Fruit fly (Drosophila melanogaster) whole organism, embryonic: ENCODE measurements around the gene CG8301.

Experiments used
- B-H2 ChIP-seq: fragments of 200-800 bp; sonication (Bioruptor generic); optimal IDR thresholded peaks from 2 replicates; lab custom pipeline; 2018; ENCODE audit warnings: missing biosample characterization, mild to moderate bottlenecking, missing genetic modification characterization
- CG10321 ChIP-seq: fragments of 200-800 bp; sonication (Bioruptor generic); IDR thresholded peaks from 2 replicates; pipeline ENCODE4 v1.3.6; 2022; ENCODE audit warnings: missing biosample characterization, missing genetic modification characterization
- CG10654 ChIP-seq: fragments of 200-800 bp; sonication (Bioruptor generic); optimal IDR thresholded peaks from 2 replicates; lab custom pipeline; 2016; ENCODE audit warnings: missing biosample characterization, missing genetic modification characterization
- CG12299 ChIP-seq: fragments of 200-800 bp; sonication (Bioruptor generic); optimal IDR thresholded peaks from 2 replicates; lab custom pipeline; 2018; ENCODE audit warnings: missing biosample characterization, mild to moderate bottlenecking, missing genetic modification characterization
- CG13287 ChIP-seq: fragments of 200-800 bp; sonication (Bioruptor generic); IDR thresholded peaks from 2 replicates; pipeline ENCODE4 v1.3.6; 2022; ENCODE audit warnings: missing biosample characterization, missing genetic modification characterization; ENCODE audit not compliant: partially characterized antibody
- CG15011 ChIP-seq: fragments of 200-800 bp; sonication (Bioruptor generic); optimal IDR thresholded peaks from 3 replicates; lab custom pipeline; 2018; ENCODE audit warnings: missing biosample characterization, mild to moderate bottlenecking, missing genetic modification characterization
- CG15601 ChIP-seq: fragments of 200-800 bp; sonication (Bioruptor generic); optimal IDR thresholded peaks from 3 replicates; lab custom pipeline; 2019; ENCODE audit warnings: missing biosample characterization, mild to moderate bottlenecking, missing genetic modification characterization, moderate library complexity
- CG1602 ChIP-seq: fragments of 200-800 bp; sonication (Bioruptor generic); optimal IDR thresholded peaks from 3 replicates; lab custom pipeline; 2016; ENCODE audit warnings: missing biosample characterization, missing genetic modification characterization
- CG1832 ChIP-seq: fragments of 200-800 bp; sonication (Bioruptor generic); optimal IDR thresholded peaks from 2 replicates; lab custom pipeline; 2017; ENCODE audit warnings: missing biosample characterization, mild to moderate bottlenecking, missing genetic modification characterization, inconsistent platforms
- CG2712 ChIP-seq: fragments of 200-800 bp; optimal IDR thresholded peaks from 3 replicates; lab custom pipeline; 2019; ENCODE audit warnings: missing biosample characterization, mild to moderate bottlenecking, missing genetic modification characterization, moderate library complexity
- CG33213 ChIP-seq: fragments of 200-800 bp; sonication (Bioruptor generic); optimal IDR thresholded peaks from 3 replicates; lab custom pipeline; 2016; ENCODE audit warnings: missing biosample characterization, missing genetic modification characterization
- CG42726 ChIP-seq: fragments of 200-800 bp; sonication (Bioruptor generic); IDR thresholded peaks from 2 replicates; pipeline ENCODE4 v1.3.6; 2022; ENCODE audit warnings: missing biosample characterization, missing genetic modification characterization; ENCODE audit not compliant: partially characterized antibody
- CG4360 ChIP-seq: fragments of 200-800 bp; sonication (Bioruptor generic); IDR thresholded peaks from 2 replicates; pipeline ENCODE4 v1.3.6; 2022; ENCODE audit warnings: missing biosample characterization, missing genetic modification characterization
- CG43689 ChIP-seq: fragments of 200-800 bp; sonication (Bioruptor generic); IDR thresholded peaks from 2 replicates; pipeline ENCODE4 v1.3.6; 2022; ENCODE audit warnings: missing biosample characterization, missing genetic modification characterization
- CG5953 ChIP-seq: fragments of 200-800 bp; sonication (Bioruptor generic); IDR thresholded peaks from 2 replicates; pipeline ENCODE4 v1.3.6; 2022; ENCODE audit warnings: missing biosample characterization, missing genetic modification characterization
- CG7271 ChIP-seq: fragments of 200-800 bp; sonication (Bioruptor generic); optimal IDR thresholded peaks from 2 replicates; lab custom pipeline; 2018; ENCODE audit warnings: missing biosample characterization, mild to moderate bottlenecking, missing genetic modification characterization, moderate library complexity
- CG7786 ChIP-seq: fragments of 200-800 bp; sonication (Bioruptor generic); optimal IDR thresholded peaks from 2 replicates; lab custom pipeline; 2016; ENCODE audit warnings: missing biosample characterization, missing genetic modification characterization
- CG8478 ChIP-seq: fragments of >200 bp; optimal IDR thresholded peaks from 2 replicates; lab custom pipeline; 2018
- CG9932 ChIP-seq: fragments of 200-800 bp; sonication (Bioruptor generic); IDR thresholded peaks from 2 replicates; pipeline ENCODE4 v1.3.6; 2022; ENCODE audit warnings: missing biosample characterization, missing genetic modification characterization
- CTCF ChIP-seq: fragments of 200-800 bp; sonication (Bioruptor generic); optimal IDR thresholded peaks from 2 replicates; lab custom pipeline; 2017; ENCODE audit warnings: missing biosample characterization, mild to moderate bottlenecking, missing genetic modification characterization, moderate library complexity
- Deaf1 ChIP-seq: fragments of 200-800 bp; optimal IDR thresholded peaks from 3 replicates; lab custom pipeline; 2019; ENCODE audit warnings: missing biosample characterization, mild to moderate bottlenecking, missing genetic modification characterization, moderate library complexity
- E2f2 ChIP-seq: fragments of 200-800 bp; sonication (Bioruptor generic); IDR thresholded peaks from 2 replicates; pipeline ENCODE4 v1.3.6; 2022; ENCODE audit warnings: missing biosample characterization, missing genetic modification characterization
- H2.0 ChIP-seq: fragments of 200-800 bp; sonication (Bioruptor generic); IDR thresholded peaks from 2 replicates; pipeline ENCODE4 v1.3.6; 2022; ENCODE audit warnings: missing biosample characterization, missing genetic modification characterization
- Lhr ChIP-seq: fragments of 200-800 bp; sonication (Bioruptor generic); optimal IDR thresholded peaks from 3 replicates; lab custom pipeline; 2017; ENCODE audit warnings: mild to moderate bottlenecking, missing biosample characterization, missing genetic modification reagents, missing genetic modification characterization
- Med ChIP-seq: fragments of 200-800 bp; sonication (Bioruptor generic); peaks from one replicate; lab custom pipeline; 2016; ENCODE audit warnings: missing biosample characterization, missing genetic modification characterization, mild to moderate bottlenecking, inconsistent platforms, moderate library complexity
- NC2α ChIP-seq: fragments of 200-800 bp; sonication (Bioruptor generic); optimal IDR thresholded peaks from 2 replicates; lab custom pipeline; 2016; ENCODE audit warnings: missing biosample characterization, missing genetic modification characterization
- Oli ChIP-seq: fragments of 200-800 bp; sonication (Bioruptor generic); optimal IDR thresholded peaks from 2 replicates; lab custom pipeline; 2018; ENCODE audit warnings: missing biosample characterization, mild to moderate bottlenecking, missing genetic modification characterization, moderate library complexity
- Rfx ChIP-seq: fragments of 200-800 bp; sonication (Bioruptor generic); IDR thresholded peaks from 2 replicates; pipeline ENCODE4 v1.3.6; 2022; ENCODE audit warnings: missing biosample characterization, missing genetic modification characterization
- ac ChIP-seq: fragments of 200-800 bp; sonication (Bioruptor generic); optimal IDR thresholded peaks from 3 replicates; lab custom pipeline; 2017; ENCODE audit warnings: missing biosample characterization, mild to moderate bottlenecking, missing genetic modification characterization
- al ChIP-seq: fragments of 200-800 bp; sonication (Bioruptor generic); IDR thresholded peaks from 2 replicates; pipeline ENCODE4 v1.3.6; 2022; ENCODE audit warnings: missing biosample characterization, missing genetic modification characterization
- ap ChIP-seq: fragments of 200-800 bp; sonication (Bioruptor generic); IDR thresholded peaks from 2 replicates; pipeline ENCODE4 v1.3.6; 2022; ENCODE audit warnings: missing biosample characterization, missing genetic modification characterization
- chif ChIP-seq, 2 experiments: fragments of 200-800 bp; sonication (Bioruptor generic); optimal IDR thresholded peaks; 3 replicates each; lab custom pipeline; 2016; ENCODE audit warnings: missing biosample characterization in 2 of 2, missing genetic modification characterization in 2 of 2
- crp ChIP-seq, 2 experiments: fragments of 200-800 bp; sonication (Bioruptor generic); optimal IDR thresholded peaks; 2 replicates in 1 of 2; 3 replicates in 1 of 2; lab custom pipeline; 2017; ENCODE audit warnings: missing biosample characterization in 2 of 2, missing genetic modification characterization in 2 of 2, mild to moderate bottlenecking in 1 of 2, moderate library complexity in 1 of 2
- cwo ChIP-seq: fragments of 200-800 bp; sonication (Bioruptor generic); optimal IDR thresholded peaks from 3 replicates; lab custom pipeline; 2017; ENCODE audit warnings: missing biosample characterization, missing genetic modification characterization, mild to moderate bottlenecking, moderate library complexity, missing genetic modification reagents
- dysf ChIP-seq: fragments of 200-800 bp; sonication (Bioruptor generic); IDR thresholded peaks from 3 replicates; pipeline ENCODE4 v1.3.6; 2022; ENCODE audit warnings: missing biosample characterization, missing genetic modification characterization
- en ChIP-seq: fragments of 200-800 bp; sonication (Bioruptor generic); optimal IDR thresholded peaks from 2 replicates; lab custom pipeline; 2016; ENCODE audit warnings: missing biosample characterization, missing genetic modification characterization
- ewg ChIP-seq: fragments of 200-800 bp; sonication (Bioruptor generic); optimal IDR thresholded peaks from 3 replicates; lab custom pipeline; 2017; ENCODE audit warnings: mild to moderate bottlenecking, missing biosample characterization, missing genetic modification reagents, missing genetic modification characterization
- ind ChIP-seq: fragments of 200-800 bp; sonication (Bioruptor generic); optimal IDR thresholded peaks from 3 replicates; lab custom pipeline; 2016; ENCODE audit warnings: missing biosample characterization, missing genetic modification characterization
- inv ChIP-seq: fragments of 200-800 bp; sonication (Bioruptor generic); IDR thresholded peaks from 2 replicates; pipeline ENCODE4 v1.3.6; 2022; ENCODE audit warnings: missing biosample characterization, missing genetic modification characterization; ENCODE audit not compliant: partially characterized antibody
- jumu ChIP-seq: fragments of 200-800 bp; sonication (Bioruptor generic); optimal IDR thresholded peaks from 3 replicates; lab custom pipeline; 2016; ENCODE audit warnings: missing biosample characterization, missing genetic modification characterization
- lbe ChIP-seq: fragments of 200-800 bp; sonication (Bioruptor generic); optimal IDR thresholded peaks from 2 replicates; lab custom pipeline; 2016; ENCODE audit warnings: missing biosample characterization, mild to moderate bottlenecking, missing genetic modification characterization
- lilli ChIP-seq: fragments of 200-800 bp; sonication (Bioruptor generic); optimal IDR thresholded peaks from 3 replicates; lab custom pipeline; 2016; ENCODE audit warnings: missing biosample characterization, missing genetic modification characterization
- nerfin-2 ChIP-seq: fragments of 200-800 bp; sonication (Bioruptor generic); IDR thresholded peaks from 2 replicates; pipeline ENCODE4 v1.3.6; 2022; ENCODE audit warnings: missing biosample characterization, missing genetic modification characterization; ENCODE audit not compliant: partially characterized antibody
- phol ChIP-seq: fragments of 200-800 bp; sonication (Bioruptor generic); optimal IDR thresholded peaks from 3 replicates; lab custom pipeline; 2018; ENCODE audit warnings: missing biosample characterization, mild to moderate bottlenecking, missing genetic modification characterization, moderate library complexity
- sens-2 ChIP-seq: fragments of 200-800 bp; sonication (Bioruptor generic); IDR thresholded peaks from 2 replicates; pipeline ENCODE4 v1.3.6; 2022; ENCODE audit warnings: missing biosample characterization, missing genetic modification characterization
- seq ChIP-seq: fragments of 200-800 bp; sonication (Bioruptor generic); IDR thresholded peaks from 2 replicates; pipeline ENCODE4 v1.3.6; 2022; ENCODE audit warnings: missing biosample characterization, missing genetic modification characterization
- sr ChIP-seq: fragments of 200-800 bp; sonication (Bioruptor generic); IDR thresholded peaks from 3 replicates; pipeline ENCODE4 v1.3.6; 2022; ENCODE audit warnings: missing biosample characterization, missing genetic modification characterization
- ttk ChIP-seq: fragments of 200-800 bp; sonication (Bioruptor generic); IDR thresholded peaks from 2 replicates; pipeline ENCODE4 v2.1.2; 2022; ENCODE audit warnings: missing biosample characterization, missing genetic modification characterization
- tx ChIP-seq: fragments of 200-800 bp; sonication (Bioruptor generic); optimal IDR thresholded peaks from 2 replicates; lab custom pipeline; 2016; ENCODE audit warnings: missing biosample characterization, missing genetic modification characterization
- wor ChIP-seq: fragments of 200-800 bp; sonication (Bioruptor generic); IDR thresholded peaks from 2 replicates; pipeline ENCODE4 v1.3.6; 2022; ENCODE audit warnings: missing biosample characterization, missing genetic modification characterization

CG8301 gene

DNA sequence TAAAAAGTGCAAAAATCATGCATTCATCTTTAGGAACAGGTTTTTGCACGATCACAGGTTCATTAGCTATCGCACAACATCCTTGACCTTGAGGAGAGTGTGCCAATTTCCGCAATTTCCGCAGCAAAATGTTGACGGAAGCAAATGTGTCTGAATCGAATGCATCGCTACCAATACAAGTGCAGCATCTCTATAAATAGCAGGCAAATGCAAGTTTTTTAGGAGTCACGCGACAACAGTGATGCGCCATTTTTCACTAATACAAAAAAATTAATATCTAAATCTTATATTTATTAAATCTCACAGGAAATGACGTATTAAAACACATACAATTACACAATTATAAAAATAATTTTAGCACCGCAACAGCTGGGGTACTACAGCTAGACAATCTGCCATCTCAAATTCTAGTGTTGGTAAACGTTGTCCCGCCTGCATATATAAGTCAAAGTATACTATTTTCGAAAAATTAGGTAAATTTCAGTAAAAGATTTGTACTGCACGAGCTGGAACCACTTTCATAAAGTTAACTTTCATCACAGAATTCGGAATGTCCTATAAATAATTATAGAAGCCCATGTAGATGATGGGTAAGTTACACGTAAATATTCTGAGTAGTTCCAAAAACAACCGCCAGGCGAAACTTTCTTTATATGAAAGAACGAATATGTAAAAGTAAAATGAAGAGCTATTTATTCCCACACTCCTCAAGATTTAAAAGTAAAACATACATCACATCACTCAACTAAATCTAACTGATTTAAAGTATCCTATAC is 7.1 kb upstream of the CG8301 start, which contains the start of gene CG9399 (continued):
- peak; percentile 94 for TF ChIP-seq B-H2 (GFP tag; lab: Kevin White, UChicago)
- peak; percentile 83 for TF ChIP-seq CG10321 (GFP tag; lab: Robert Waterston, UW)
- peak; percentile 99 for TF ChIP-seq Med
- peak; percentile 90 for TF ChIP-seq tx (GFP tag; lab: Kevin White, UChicago)
- TF ChIP-seq CTCF (GFP tag; lab: Kevin White, UChicago): peak; percentile 97
- TF ChIP-seq CG7786 (GFP tag; lab: Kevin White, UChicago): peak; percentile 89
- peak; percentile 96 for TF ChIP-seq seq (GFP tag; lab: Robert Waterston, UW)
- TF ChIP-seq phol (tag; lab: Kevin White, UChicago): peak; percentile 97
- TF ChIP-seq CG1832 (GFP tag; lab: Kevin White, UChicago): no peak
- TF ChIP-seq al (GFP tag; lab: Robert Waterston, UW): peak; percentile 95
- peak; percentile 83 for TF ChIP-seq E2f2 (GFP tag; lab: Robert Waterston, UW)
- peak; percentile 98 for TF ChIP-seq CG2712 (tag; lab: Kevin White, UChicago)
- TF ChIP-seq Deaf1: peak; percentile 73
- peak; percentile 95 for TF ChIP-seq ewg (GFP tag; lab: Kevin White, UChicago)
- peak; percentile 98 for TF ChIP-seq ttk (GFP tag; lab: Robert Waterston, UW)
- peak; percentile 98 for TF ChIP-seq CG5953 (GFP tag; lab: Robert Waterston, UW)
- peak; percentile 97 for TF ChIP-seq ind
- peak; percentile 69 for TF ChIP-seq en
- peak; percentile 97 for TF ChIP-seq CG43689
- peak; percentile 81 for TF ChIP-seq NC2α (GFP tag; lab: Kevin White, UChicago)
- peak; percentile 97 for TF ChIP-seq CG10654 (GFP tag; lab: Kevin White, UChicago)
- TF ChIP-seq H2.0 (GFP tag; lab: Robert Waterston, UW): peak; percentile 98
- peak; percentile 96 for TF ChIP-seq Lhr (GFP tag; lab: Kevin White, UChicago)
- peak; percentile 99 for TF ChIP-seq CG1602 (GFP tag; lab: Kevin White, UChicago)
- peak; percentile 72 for TF ChIP-seq ac (GFP tag; lab: Kevin White, UChicago)
- TF ChIP-seq Oli (tag; lab: Kevin White, UChicago): peak; percentile 97
- TF ChIP-seq chif (GFP tag; optimal IDR thresholded peaks at IDR 0.05; lab: Kevin White, UChicago): peak; percentile 94 to 96
- TF ChIP-seq wor: peak; percentile 98
- peak; percentile 44; the same call in 1 of the 2 replicates for TF ChIP-seq inv (GFP tag; lab: Robert Waterston, UW)
- TF ChIP-seq lilli (GFP tag; lab: Kevin White, UChicago): peak; percentile 98
- TF ChIP-seq CG4360 (GFP tag; lab: Robert Waterston, UW): peak; percentile 86
- TF ChIP-seq CG8478 (lab: Kevin White, UChicago): no peak
- TF ChIP-seq CG9932 (GFP tag; lab: Robert Waterston, UW): peak; percentile 98
- peak; percentile 98 for TF ChIP-seq ap (GFP tag; lab: Robert Waterston, UW)
- peak; percentile 90 for TF ChIP-seq CG33213 (GFP tag; lab: Kevin White, UChicago)
- TF ChIP-seq CG15011 (GFP tag; lab: Kevin White, UChicago): peak; percentile 90
- TF ChIP-seq cwo (GFP tag; lab: Kevin White, UChicago): peak; percentile 92
- TF ChIP-seq lbe (GFP tag; lab: Kevin White, UChicago): peak; percentile 95
- peak; percentile 62; the same call in 1 of the 2 replicates for TF ChIP-seq CG42726 (GFP tag; lab: Robert Waterston, UW)
- TF ChIP-seq CG7271 (tag; lab: Kevin White, UChicago): peak; percentile 93
- TF ChIP-seq Rfx: peak; percentile 99
- TF ChIP-seq CG15601 (tag; lab: Kevin White, UChicago): peak; percentile 96
- TF ChIP-seq crp (GFP tag; optimal IDR thresholded peaks at IDR 0.05; lab: Kevin White, UChicago): peak; percentile 41 to 83
- peak; percentile 27; the same call in 1 of the 2 replicates for TF ChIP-seq CG13287
- TF ChIP-seq dysf: peak; percentile 98
- TF ChIP-seq jumu (GFP tag; lab: Kevin White, UChicago): peak; percentile 91
- no peak for TF ChIP-seq nerfin-2 (GFP tag; lab: Robert Waterston, UW)
- TF ChIP-seq CG12299 (tag; lab: Kevin White, UChicago): peak; percentile 95
- peak; percentile 92; the same call in 2 of the 3 replicates for TF ChIP-seq sr (GFP tag; lab: Robert Waterston, UW)
- TF ChIP-seq sens-2 (GFP tag; lab: Robert Waterston, UW): peak; percentile 97
